Fruit fly (Drosophila melanogaster): Measurements from ENCODE around the gene GstO1.
A peak's percentile ranks its signal among the peaks of the same experiment; 100 is the strongest.

GstO1 gene

dm6 chr3L:8538355-8538754, 13.7 kb upstream of the GstO1 start:
- TF ChIP-seq CG7368 (GFP tag; optimal IDR thresholded peaks at IDR 0.05) (no peak), Hr4 (GFP tag; optimal IDR thresholded peaks at IDR 0.05) (no peak), Sox14 (GFP tag; optimal IDR thresholded peaks at IDR 0.05) (no peak), CG16779 (tag; optimal IDR thresholded peaks at IDR 0.05) (no peak), CG6276 (GFP tag; optimal IDR thresholded peaks at IDR 0.05) (no peak), CG10669 (GFP tag; optimal IDR thresholded peaks at IDR 0.05) (no peak), topi (GFP tag; optimal IDR thresholded peaks at IDR 0.05) (no peak), CG10631 (GFP tag; optimal IDR thresholded peaks at IDR 0.05) (no peak), CG3919 (GFP tag; optimal IDR thresholded peaks at IDR 0.05) (no peak), CG11294 (GFP tag; IDR thresholded peaks at IDR 0.05) (no peak), Lpt (GFP tag; optimal IDR thresholded peaks at IDR 0.05) (no peak)

- TF ChIP-seq Sox102F (GFP tag; optimal IDR thresholded peaks at IDR 0.05) (no peak), Sox14 (GFP tag; optimal IDR thresholded peaks at IDR 0.05) (no peak), svp (GFP tag) (peak; percentile 86), CG6854 (GFP tag; optimal IDR thresholded peaks at IDR 0.05) (no peak), CG6792 (GFP tag; optimal IDR thresholded peaks at IDR 0.05) (no peak), Met (GFP tag; optimal IDR thresholded peaks at IDR 0.05) (no peak), CG11902 (GFP tag; optimal IDR thresholded peaks at IDR 0.05) (no peak), CG34406 (GFP tag; optimal IDR thresholded peaks at IDR 0.05) (no peak)
Observed at dm6 chr3L:8536387-8536786, 11.7 kb upstream of the GstO1 start.

- TF ChIP-seq ss (GFP tag; optimal IDR thresholded peaks at IDR 0.05), result no peak
- peak; percentile 56 for TF ChIP-seq achi (GFP tag; optimal IDR thresholded peaks at IDR 0.05)
- TF ChIP-seq svp (GFP tag), result peak; percentile 52
- TF ChIP-seq Eip78C (GFP tag), result peak; percentile 63
- TF ChIP-seq fkh (GFP tag; optimal IDR thresholded peaks at IDR 0.05), result peak; percentile 73
Observed at dm6 chr3L:8534386-8535306, 10.0 kb upstream of the GstO1 start, which contains the start of gene ergic53. Gene ergic53, plus strand, starts transcription at chr3L:8534977.

dm6 chr3L:8529701-8530100, 5.0 kb upstream of the GstO1 start:
- TF ChIP-seq Sox102F (GFP tag; optimal IDR thresholded peaks at IDR 0.05) (no peak), CG15336 (GFP tag; IDR thresholded peaks at IDR 0.05) (no peak), esn (GFP tag; optimal IDR thresholded peaks at IDR 0.05) (no peak), Hr38 (GFP tag; optimal IDR thresholded peaks at IDR 0.05) (no peak), ss (GFP tag; optimal IDR thresholded peaks at IDR 0.05) (no peak), CG3919 (GFP tag; optimal IDR thresholded peaks at IDR 0.05) (no peak), Eip93F (GFP tag; optimal IDR thresholded peaks at IDR 0.05) (no peak), CG34406 (GFP tag; optimal IDR thresholded peaks at IDR 0.05) (no peak)

dm6 chr3L:8528546-8528945, 3.9 kb upstream of the GstO1 start:
- TF ChIP-seq lz (GFP tag; optimal IDR thresholded peaks at IDR 0.05) (no peak), fd59A (GFP tag; optimal IDR thresholded peaks at IDR 0.05) (no peak), CG3919 (GFP tag; optimal IDR thresholded peaks at IDR 0.05) (no peak), Eip75B (GFP tag; optimal IDR thresholded peaks at IDR 0.05) (no peak), CG11294 (GFP tag; IDR thresholded peaks at IDR 0.05) (no peak), CG4318 (GFP tag; optimal IDR thresholded peaks at IDR 0.05) (no peak), CG9139 (GFP tag; optimal IDR thresholded peaks at IDR 0.05) (no peak), salr (GFP tag; optimal IDR thresholded peaks at IDR 0.05) (no peak), CG8632 (GFP tag; optimal IDR thresholded peaks at IDR 0.05) (no peak), svp (GFP tag) (peak; percentile 8), Blimp-1 (GFP tag; optimal IDR thresholded peaks at IDR 0.05) (peak; percentile 3), CG32006 (GFP tag; optimal IDR thresholded peaks at IDR 0.05) (no peak), Ets96B (tag; optimal IDR thresholded peaks at IDR 0.05) (no peak), CG34406 (GFP tag; optimal IDR thresholded peaks at IDR 0.05) (no peak), dac (GFP tag; optimal IDR thresholded peaks at IDR 0.05) (no peak), Eip78C (GFP tag) (peak; percentile 44), CG8319 (GFP tag; optimal IDR thresholded peaks at IDR 0.05) (no peak), CG6854 (GFP tag; optimal IDR thresholded peaks at IDR 0.05) (no peak), CG6276 (GFP tag; optimal IDR thresholded peaks at IDR 0.05) (no peak), vri (GFP tag; optimal IDR thresholded peaks at IDR 0.05) (peak; percentile 10), Eip93F (GFP tag; optimal IDR thresholded peaks at IDR 0.05) (no peak)

Data from whole organism, prepupa.